Worm (Caenorhabditis elegans): ENCODE data around the gene srj-10.

DNA sequence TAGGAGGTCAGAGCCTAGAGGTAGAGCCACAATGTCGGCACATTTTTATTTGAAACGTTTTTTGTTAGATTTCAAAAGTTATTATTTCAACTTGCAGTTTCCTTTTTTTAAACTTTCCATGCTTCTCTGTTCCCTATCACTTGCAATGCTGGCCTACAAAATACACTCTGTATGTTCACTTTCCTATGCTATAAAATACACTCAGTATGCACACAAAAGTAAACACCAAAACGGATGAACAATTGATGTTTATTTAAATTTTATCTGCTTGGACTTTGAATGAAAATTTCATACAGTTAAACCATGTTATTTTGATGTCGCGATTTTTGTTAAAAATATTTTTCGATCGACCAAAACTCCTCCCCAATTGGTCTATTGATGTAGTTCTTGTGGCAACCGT, 6.9 kb upstream of the srj-10 start:
- TF ChIP-seq nhr-12 (tag; optimal IDR thresholded peaks at IDR 0.05), result no peak
- TF ChIP-seq ztf-11 (tag; optimal IDR thresholded peaks at IDR 0.05), result no peak
- no peak for TF ChIP-seq snpc-4 (tag; optimal IDR thresholded peaks at IDR 0.05)
- TF ChIP-seq lin-39 (tag; optimal IDR thresholded peaks at IDR 0.05), result no peak
- no peak for TF ChIP-seq pax-3 (tag; optimal IDR thresholded peaks at IDR 0.05)
- TF ChIP-seq sptf-1 (tag; optimal IDR thresholded peaks at IDR 0.05), result no peak
- TF ChIP-seq jun-1 (tag; optimal IDR thresholded peaks at IDR 0.05), result no peak
- TF ChIP-seq nhr-237 (tag; optimal IDR thresholded peaks at IDR 0.05), result no peak

Measured in whole organism, L1 larva.